Worm (Caenorhabditis elegans) whole organism, early embryonic: ENCODE measurements around the gene R09E12.9.

Source experiments
- ama-1 ChIP-seq: fragments of 150-350 bp; optimal IDR thresholded peaks from 2 replicates; lab custom pipeline; 2014
- hnd-1 ChIP-seq: sonication (generic microtip); optimal IDR thresholded peaks from 2 replicates; lab custom pipeline; 2016; ENCODE audit warnings: missing genetic modification characterization, missing compliant biosample characterization
- pes-1 ChIP-seq: fragments of 200-800 bp; sonication (Bioruptor generic); IDR thresholded peaks from 2 replicates; pipeline ENCODE4 v1.3.6; 2022; ENCODE audit warnings: missing genetic modification reagents, missing genetic modification characterization, missing compliant biosample characterization
- scrt-1 ChIP-seq: fragments of 200-800 bp; sonication (Bioruptor generic); IDR thresholded peaks from 2 replicates; pipeline ENCODE4 v1.3.6; 2022; ENCODE audit warnings: missing genetic modification characterization, missing compliant biosample characterization
- sea-1 ChIP-seq: fragments of 200-800 bp; sonication (Bioruptor generic); conservative IDR thresholded peaks from 2 replicates; pipeline ENCODE4 v1.3.6; 2022; ENCODE audit warnings: missing genetic modification characterization, missing compliant biosample characterization
- tbx-11 ChIP-seq: fragments of 200-800 bp; sonication (Bioruptor generic); IDR thresholded peaks from 2 replicates; pipeline ENCODE4 v1.3.6; 2022; ENCODE audit warnings: missing genetic modification characterization, missing compliant biosample characterization

DNA sequence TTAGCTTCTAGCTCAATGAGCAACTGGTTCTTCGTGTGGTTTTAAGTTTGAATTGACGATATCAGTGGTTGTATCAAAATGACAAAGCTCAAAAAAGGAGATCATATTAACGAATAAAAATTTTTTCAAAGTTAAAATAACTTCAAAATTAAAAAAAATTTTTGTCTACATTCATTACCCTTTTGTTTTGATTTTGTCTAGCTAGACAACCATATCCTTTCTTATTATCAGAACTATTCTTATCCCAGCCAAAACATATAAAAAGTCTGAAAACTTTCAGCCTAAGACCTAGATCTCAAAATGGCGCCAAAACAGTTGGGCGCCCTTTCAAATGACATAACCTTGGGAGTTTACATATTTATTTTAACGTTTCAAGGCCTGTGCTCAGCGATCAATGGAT is 39.8 kb downstream of the R09E12.9 start, which contains the start of gene R13D11.1:
- TF ChIP-seq scrt-1 (GFP tag; lab: Robert Waterston, UW) (no peak), pes-1 (GFP tag; lab: Robert Waterston, UW) (no peak), ama-1 (lab: Kevin White, UChicago) (no peak), hnd-1 (tag; lab: Kevin White, UChicago) (no peak), tbx-11 (GFP tag; lab: Robert Waterston, UW) (no peak), sea-1 (GFP tag; lab: Robert Waterston, UW) (no peak)
